Fruit fly (Drosophila melanogaster) whole organism, embryonic: ENCODE data around the gene ninaC.

Experiments used
- Atf-2 ChIP-seq: fragments of 200-800 bp; sonication (Bioruptor generic); optimal IDR thresholded peaks from 2 replicates; lab custom pipeline; 2016; ENCODE audit warnings: missing biosample characterization, missing genetic modification characterization
- CG10543 ChIP-seq: fragments of 200-800 bp; sonication (Bioruptor generic); optimal IDR thresholded peaks from 3 replicates; lab custom pipeline; 2017; ENCODE audit warnings: missing biosample characterization, mild to moderate bottlenecking, missing genetic modification characterization, moderate library complexity
- CG11093 ChIP-seq: fragments of 200-800 bp; sonication (Bioruptor generic); IDR thresholded peaks from 3 replicates; pipeline ENCODE4 v1.3.6; 2022; ENCODE audit warnings: missing biosample characterization, missing genetic modification characterization
- CG11456 ChIP-seq: fragments of 200-800 bp; sonication (Bioruptor generic); IDR thresholded peaks from 3 replicates; pipeline ENCODE4 v1.3.6; 2022; ENCODE audit warnings: missing biosample characterization, missing genetic modification characterization
- CG11695 ChIP-seq: fragments of 200-800 bp; sonication (Bioruptor generic); IDR thresholded peaks from 3 replicates; pipeline ENCODE4 v1.3.6; 2022; ENCODE audit warnings: missing biosample characterization, missing genetic modification characterization
- CG12299 ChIP-seq: fragments of 200-800 bp; sonication (Bioruptor generic); optimal IDR thresholded peaks from 2 replicates; lab custom pipeline; 2018; ENCODE audit warnings: missing biosample characterization, mild to moderate bottlenecking, missing genetic modification characterization
- CG12744 ChIP-seq: fragments of 200-800 bp; sonication (Bioruptor generic); optimal IDR thresholded peaks from 2 replicates; lab custom pipeline; 2016; ENCODE audit warnings: missing biosample characterization, missing genetic modification characterization
- CG12769 ChIP-seq: fragments of 200-800 bp; sonication (Bioruptor generic); optimal IDR thresholded peaks from 2 replicates; lab custom pipeline; 2019; ENCODE audit warnings: missing biosample characterization, mild to moderate bottlenecking, missing genetic modification characterization, moderate library complexity
- CG13123 ChIP-seq: fragments of 200-800 bp; sonication (Bioruptor generic); optimal IDR thresholded peaks from 2 replicates; lab custom pipeline; 2016; ENCODE audit warnings: missing biosample characterization, missing genetic modification characterization
- CG15514 ChIP-seq: fragments of 200-800 bp; sonication (Bioruptor generic); optimal IDR thresholded peaks from 3 replicates; lab custom pipeline; 2017; ENCODE audit warnings: missing biosample characterization, missing genetic modification characterization, mild to moderate bottlenecking, moderate library complexity, missing genetic modification reagents
- CG17385 ChIP-seq: fragments of 200-800 bp; sonication (Bioruptor generic); optimal IDR thresholded peaks from 3 replicates; lab custom pipeline; 2018; ENCODE audit warnings: missing biosample characterization, mild to moderate bottlenecking, missing genetic modification characterization
- CG2678 ChIP-seq: fragments of 200-800 bp; sonication (Bioruptor generic); optimal IDR thresholded peaks from 3 replicates; lab custom pipeline; 2019; ENCODE audit warnings: missing biosample characterization, mild to moderate bottlenecking, missing genetic modification characterization, moderate library complexity
- CG30020 ChIP-seq: fragments of 200-800 bp; optimal IDR thresholded peaks from 2 replicates; lab custom pipeline; 2019; ENCODE audit warnings: missing biosample characterization, mild to moderate bottlenecking, missing genetic modification characterization, moderate library complexity
- CG34422 ChIP-seq: fragments of 200-800 bp; sonication (Bioruptor generic); IDR thresholded peaks from 3 replicates; pipeline ENCODE4 v1.3.6; 2022; ENCODE audit warnings: missing biosample characterization, missing genetic modification characterization
- CG4730 ChIP-seq: fragments of 200-800 bp; sonication (Bioruptor generic); IDR thresholded peaks from 2 replicates; pipeline ENCODE4 v1.3.6; 2022; ENCODE audit warnings: missing biosample characterization, missing genetic modification characterization
- CG4854 ChIP-seq: fragments of 200-800 bp; sonication (Bioruptor generic); optimal IDR thresholded peaks from 2 replicates; lab custom pipeline; 2016; ENCODE audit warnings: missing biosample characterization, missing genetic modification characterization, inconsistent platforms
- CG7372 ChIP-seq: fragments of 200-800 bp; sonication (Bioruptor generic); IDR thresholded peaks from 2 replicates; pipeline ENCODE4 v1.3.6; 2022; ENCODE audit warnings: missing biosample characterization, missing genetic modification characterization
- CG7928 ChIP-seq: fragments of 200-800 bp; sonication (Bioruptor generic); optimal IDR thresholded peaks from 2 replicates; lab custom pipeline; 2017; ENCODE audit warnings: missing biosample characterization, mild to moderate bottlenecking, missing genetic modification characterization
- CG8765 ChIP-seq: fragments of 200-800 bp; sonication (Bioruptor generic); IDR thresholded peaks from 2 replicates; pipeline ENCODE4 v1.3.6; 2022; ENCODE audit warnings: missing biosample characterization, missing genetic modification characterization
- Camta ChIP-seq: fragments of 200-800 bp; sonication (Bioruptor generic); optimal IDR thresholded peaks from 2 replicates; lab custom pipeline; 2016; ENCODE audit warnings: missing biosample characterization, missing genetic modification characterization
- CoRest ChIP-seq: fragments of 200-800 bp; sonication (Bioruptor generic); optimal IDR thresholded peaks from 3 replicates; lab custom pipeline; 2018; ENCODE audit warnings: missing biosample characterization, mild to moderate bottlenecking, missing genetic modification characterization, moderate library complexity
- Dfd ChIP-seq, 2 experiments: fragments of >200 bp; optimal IDR thresholded peaks; 2 replicates each; lab custom pipeline; 2017; ENCODE audit warnings: missing biosample characterization in 2 of 2, missing genetic modification characterization in 2 of 2
- Dip3 ChIP-seq: fragments of 200-800 bp; sonication (Bioruptor generic); optimal IDR thresholded peaks from 3 replicates; lab custom pipeline; 2016; ENCODE audit warnings: missing biosample characterization, missing genetic modification characterization
- MTF-1 ChIP-seq: fragments of 200-800 bp; sonication (Bioruptor generic); optimal IDR thresholded peaks from 2 replicates; lab custom pipeline; 2018; ENCODE audit warnings: missing biosample characterization, mild to moderate bottlenecking, missing genetic modification characterization, borderline replicate concordance
- Med ChIP-seq: fragments of 200-800 bp; sonication (Bioruptor generic); peaks from one replicate; lab custom pipeline; 2016; ENCODE audit warnings: missing biosample characterization, missing genetic modification characterization, mild to moderate bottlenecking, inconsistent platforms, moderate library complexity
- Mes4 ChIP-seq: fragments of 200-800 bp; sonication (Bioruptor generic); optimal IDR thresholded peaks from 2 replicates; lab custom pipeline; 2016; ENCODE audit warnings: missing biosample characterization, missing genetic modification characterization
- NFAT ChIP-seq: fragments of 200-800 bp; sonication (Bioruptor generic); IDR thresholded peaks from 2 replicates; pipeline ENCODE4 v1.3.6; 2022; ENCODE audit warnings: missing biosample characterization, missing genetic modification characterization
- Neu2 ChIP-seq: fragments of 200-800 bp; sonication (Bioruptor generic); optimal IDR thresholded peaks from 3 replicates; lab custom pipeline; 2016; ENCODE audit warnings: missing biosample characterization, missing genetic modification characterization, borderline replicate concordance
- Opbp ChIP-seq: fragments of 200-800 bp; sonication (Bioruptor generic); IDR thresholded peaks from 3 replicates; pipeline ENCODE4 v1.3.6; 2022; ENCODE audit warnings: missing biosample characterization, missing genetic modification characterization; ENCODE audit not compliant: partially characterized antibody
- Ptx1 ChIP-seq: fragments of 200-800 bp; sonication (Bioruptor generic); IDR thresholded peaks from 2 replicates; pipeline ENCODE4 v1.3.6; 2022; ENCODE audit warnings: missing biosample characterization, missing genetic modification characterization
- Ssrp ChIP-seq: fragments of 200-800 bp; sonication (Bioruptor generic); optimal IDR thresholded peaks from 2 replicates; lab custom pipeline; 2018; ENCODE audit warnings: missing biosample characterization, mild to moderate bottlenecking, missing genetic modification characterization, moderate library complexity
- ac ChIP-seq: fragments of 200-800 bp; sonication (Bioruptor generic); optimal IDR thresholded peaks from 3 replicates; lab custom pipeline; 2017; ENCODE audit warnings: missing biosample characterization, mild to moderate bottlenecking, missing genetic modification characterization
- bab2 ChIP-seq: fragments of 200-800 bp; sonication (Bioruptor generic); optimal IDR thresholded peaks from 2 replicates; lab custom pipeline; 2016; ENCODE audit warnings: missing biosample characterization, missing genetic modification characterization
- bigmax ChIP-seq: fragments of 200-800 bp; sonication (Bioruptor generic); optimal IDR thresholded peaks from 2 replicates; lab custom pipeline; 2018; ENCODE audit warnings: missing biosample characterization, mild to moderate bottlenecking, missing genetic modification characterization
- cg ChIP-seq: fragments of 200-800 bp; sonication (Bioruptor generic); optimal IDR thresholded peaks from 3 replicates; lab custom pipeline; 2019; ENCODE audit warnings: missing biosample characterization, mild to moderate bottlenecking, missing genetic modification characterization, moderate library complexity
- ci ChIP-seq: fragments of 200-800 bp; sonication (Bioruptor generic); IDR thresholded peaks from 3 replicates; pipeline ENCODE4 v1.3.6; 2022; ENCODE audit warnings: missing biosample characterization, missing genetic modification characterization
- eve ChIP-seq, 2 experiments: fragments of >200 bp; optimal IDR thresholded peaks; 2 replicates each; lab custom pipeline; 2017; ENCODE audit warnings: missing biosample characterization in 2 of 2, missing genetic modification characterization in 2 of 2
- fu2 ChIP-seq: fragments of 200-800 bp; sonication (Bioruptor generic); optimal IDR thresholded peaks from 2 replicates; lab custom pipeline; 2016; ENCODE audit warnings: missing biosample characterization, missing genetic modification characterization
- hb ChIP-seq: fragments of 200-800 bp; sonication (Bioruptor generic); IDR thresholded peaks from 3 replicates; pipeline ENCODE4 v1.3.6; 2022; ENCODE audit warnings: missing biosample characterization, missing genetic modification characterization; ENCODE audit not compliant: partially characterized antibody
- klu ChIP-seq: fragments of 200-800 bp; sonication (Bioruptor generic); IDR thresholded peaks from 2 replicates; pipeline ENCODE4 v1.3.6; 2022; ENCODE audit warnings: missing biosample characterization, missing genetic modification characterization
- lola ChIP-seq, 3 experiments: fragments of >200 bp in 2 of 3; fragments of 200-800 bp in 1 of 3; sonication (Bioruptor generic) in 1 of 3; optimal IDR thresholded peaks; 2 replicates each; lab custom pipeline; 2017 to 2019; ENCODE audit warnings: missing biosample characterization in 3 of 3, missing genetic modification characterization in 3 of 3, mild to moderate bottlenecking in 1 of 3, moderate library complexity in 1 of 3
- nerfin-2 ChIP-seq: fragments of 200-800 bp; sonication (Bioruptor generic); IDR thresholded peaks from 2 replicates; pipeline ENCODE4 v1.3.6; 2022; ENCODE audit warnings: missing biosample characterization, missing genetic modification characterization; ENCODE audit not compliant: partially characterized antibody
- prd ChIP-seq, 3 experiments: fragments of >200 bp in 2 of 3; fragments of 200-800 bp in 1 of 3; sonication (Bioruptor generic) in 1 of 3; optimal IDR thresholded peaks in 2 of 3; IDR thresholded peaks in 1 of 3; 2 replicates in 2 of 3; 3 replicates in 1 of 3; pipeline versions ENCODE4 v1.3.6 to Lab custom; 2017 to 2022; ENCODE audit warnings: missing biosample characterization in 1 of 3, missing genetic modification characterization in 1 of 3
- sd ChIP-seq: fragments of 200-800 bp; sonication (Bioruptor generic); optimal IDR thresholded peaks from 3 replicates; lab custom pipeline; 2018; ENCODE audit warnings: missing biosample characterization, mild to moderate bottlenecking, missing genetic modification characterization, moderate library complexity
- sens ChIP-seq: fragments of 200-800 bp; sonication (Bioruptor generic); peaks from one replicate; lab custom pipeline; 2016; ENCODE audit warnings: missing biosample characterization, missing genetic modification characterization
- sens-2 ChIP-seq: fragments of 200-800 bp; sonication (Bioruptor generic); IDR thresholded peaks from 2 replicates; pipeline ENCODE4 v1.3.6; 2022; ENCODE audit warnings: missing biosample characterization, missing genetic modification characterization
- ssp ChIP-seq: fragments of 200-800 bp; sonication (Bioruptor generic); IDR thresholded peaks from 2 replicates; pipeline ENCODE4 v1.3.6; 2022; ENCODE audit warnings: missing biosample characterization, missing genetic modification characterization
- stwl ChIP-seq: fragments of 200-800 bp; sonication (Bioruptor generic); optimal IDR thresholded peaks from 3 replicates; lab custom pipeline; 2018; ENCODE audit warnings: missing biosample characterization, mild to moderate bottlenecking, missing genetic modification characterization, moderate library complexity
- tup ChIP-seq: fragments of 200-800 bp; sonication (Bioruptor generic); optimal IDR thresholded peaks from 2 replicates; lab custom pipeline; 2016; ENCODE audit warnings: missing biosample characterization, mild to moderate bottlenecking, missing genetic modification characterization, moderate library complexity
- twi ChIP-seq: fragments of 200-800 bp; optimal IDR thresholded peaks from 2 replicates; lab custom pipeline; 2019; ENCODE audit warnings: missing biosample characterization, mild to moderate bottlenecking, missing genetic modification characterization, moderate library complexity
- vvl ChIP-seq: fragments of 200-800 bp; sonication (Bioruptor generic); IDR thresholded peaks from 2 replicates; pipeline ENCODE4 v1.3.6; 2022; ENCODE audit warnings: missing biosample characterization, missing genetic modification characterization
- wor ChIP-seq: fragments of 200-800 bp; sonication (Bioruptor generic); IDR thresholded peaks from 2 replicates; pipeline ENCODE4 v1.3.6; 2022; ENCODE audit warnings: missing biosample characterization, missing genetic modification characterization

The ninaC gene

dm6 chr2L:7401627-7402026 is 24.1 kb downstream of the ninaC start (continued):
- TF ChIP-seq wor (GFP tag; lab: Robert Waterston, UW): peak; percentile 61
- no peak for TF ChIP-seq MTF-1 (GFP tag; lab: Kevin White, UChicago)
- peak; percentile 91 for TF ChIP-seq Ptx1 (GFP tag; lab: Robert Waterston, UW)
- no peak for TF ChIP-seq Opbp (GFP tag; lab: Robert Waterston, UW)
- peak; percentile 51 for TF ChIP-seq NFAT (GFP tag; lab: Robert Waterston, UW)
- TF ChIP-seq Atf-2 (GFP tag; lab: Kevin White, UChicago): no peak
- TF ChIP-seq CG34422 (GFP tag; lab: Robert Waterston, UW): peak; percentile 73; the same call in 2 of the 3 replicates
- TF ChIP-seq CG30020: peak; percentile 12
- TF ChIP-seq Mes4: no peak
- no peak for TF ChIP-seq bab2 (GFP tag; lab: Kevin White, UChicago)
- no peak for TF ChIP-seq hb
- TF ChIP-seq CG12744 (GFP tag; lab: Kevin White, UChicago): no peak
- no peak for TF ChIP-seq bigmax
- peak; percentile 57 for TF ChIP-seq twi (tag; lab: Kevin White, UChicago)
- peak; percentile 71 for TF ChIP-seq CG12299 (tag; lab: Kevin White, UChicago)
- TF ChIP-seq CG8765 (GFP tag; lab: Robert Waterston, UW): no peak; the same call in 1 of the 2 replicates
- TF ChIP-seq tup (GFP tag; lab: Kevin White, UChicago): no peak
- TF ChIP-seq ssp (GFP tag; lab: Robert Waterston, UW): peak; percentile 54
- peak; percentile 65; the same call in 2 of the 3 replicates for TF ChIP-seq CG11695 (GFP tag; lab: Robert Waterston, UW)
- no peak for TF ChIP-seq prd (optimal IDR thresholded peaks at IDR 0.05; lab: Kevin White, UChicago)
- peak; percentile 84 for TF ChIP-seq prd (GFP tag; IDR thresholded peaks at IDR 0.05; lab: Robert Waterston, UW)
- no peak for TF ChIP-seq nerfin-2 (GFP tag; lab: Robert Waterston, UW)
- TF ChIP-seq CG2678 (tag; lab: Kevin White, UChicago): peak; percentile 86
- peak; percentile 60 for TF ChIP-seq CG4854 (GFP tag; lab: Kevin White, UChicago)
- TF ChIP-seq Ssrp (tag; lab: Kevin White, UChicago): peak; percentile 54
- peak; percentile 85 for TF ChIP-seq CoRest (tag; lab: Kevin White, UChicago)
- peak in 1 of 3 experiments; percentile 43 for TF ChIP-seq lola (GFP tag; optimal IDR thresholded peaks at IDR 0.05; lab: Kevin White, UChicago)
- TF ChIP-seq sens-2: peak; percentile 38; the same call in 1 of the 2 replicates
- no peak for TF ChIP-seq Dfd (GFP tag; optimal IDR thresholded peaks at IDR 0.05; lab: Kevin White, UChicago)
- TF ChIP-seq ac (GFP tag; lab: Kevin White, UChicago): no peak
- TF ChIP-seq CG7928 (GFP tag; lab: Kevin White, UChicago): peak; percentile 12
- no peak for TF ChIP-seq fu2 (GFP tag; lab: Kevin White, UChicago)
- peak; percentile 59; the same call in 2 of the 3 replicates for TF ChIP-seq CG11093 (GFP tag; lab: Robert Waterston, UW)
- peak; percentile 65 for TF ChIP-seq CG17385
- no peak for TF ChIP-seq Neu2 (GFP tag; lab: Kevin White, UChicago)
- no peak for TF ChIP-seq CG13123
- TF ChIP-seq ci (GFP tag; lab: Robert Waterston, UW): peak; percentile 81
- TF ChIP-seq Dip3 (GFP tag; lab: Kevin White, UChicago): no peak

DNA sequence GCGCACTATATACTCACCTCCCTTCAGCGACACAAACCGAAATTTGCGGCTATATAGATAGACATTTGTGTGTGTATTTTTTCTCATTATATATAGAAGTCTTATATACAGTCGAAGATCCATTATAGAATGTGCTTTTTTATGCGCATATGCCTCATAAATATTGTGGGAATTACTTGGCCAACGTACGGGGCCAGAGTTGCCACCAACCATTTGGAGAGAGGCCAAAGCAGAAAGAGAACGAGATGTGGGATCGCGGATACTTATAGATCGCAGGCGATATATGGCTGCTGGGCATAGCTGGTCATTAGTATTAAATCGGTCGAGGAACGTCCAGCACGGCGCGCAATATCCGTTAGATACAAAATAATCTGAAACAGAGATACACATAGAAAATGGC is 27.4 kb downstream of the ninaC start, which contains the start of gene CG5177:
TSS of gene CG5177 (plus strand) at position 305 of the 400 bp plus-strand sequence.
- TF ChIP-seq eve (GFP tag; optimal IDR thresholded peaks at IDR 0.05; lab: Kevin White, UChicago): no peak
- TF ChIP-seq cg: peak; percentile 20
- TF ChIP-seq vvl (GFP tag; lab: Robert Waterston, UW): no peak
- TF ChIP-seq Med (GFP tag; lab: Kevin White, UChicago): peak; percentile 41
- peak; percentile 13 for TF ChIP-seq CG12769
- TF ChIP-seq CG15514 (GFP tag; lab: Kevin White, UChicago): no peak
- no peak for TF ChIP-seq CG11456 (GFP tag; lab: Robert Waterston, UW)
- TF ChIP-seq sd: peak; percentile 79
- TF ChIP-seq CG10543: peak; percentile 61
- TF ChIP-seq Camta (GFP tag; lab: Kevin White, UChicago): no peak
- TF ChIP-seq CG7372: no peak
- TF ChIP-seq stwl (tag; lab: Kevin White, UChicago): peak; percentile 27
- no peak for TF ChIP-seq klu (GFP tag; lab: Robert Waterston, UW)
- no peak for TF ChIP-seq CG4730 (GFP tag; lab: Robert Waterston, UW)
- TF ChIP-seq sens (GFP tag; lab: Kevin White, UChicago): peak; percentile 52
